Fruit fly (Drosophila melanogaster): ENCODE data around the gene Pxd.

- TF ChIP-seq OdsH (GFP tag; optimal IDR thresholded peaks at IDR 0.05) (no peak), net (GFP tag; optimal IDR thresholded peaks at IDR 0.05) (no peak), CG8319 (GFP tag; optimal IDR thresholded peaks at IDR 0.05) (no peak), Eip78C (GFP tag) (no peak), CG15336 (GFP tag; IDR thresholded peaks at IDR 0.05) (no peak), Lpt (GFP tag; optimal IDR thresholded peaks at IDR 0.05) (no peak), CG3919 (GFP tag; optimal IDR thresholded peaks at IDR 0.05) (no peak)
Measured at dm6 chr3R:17031502-17031901, 17.1 kb downstream of the Pxd start, which contains the start of gene CG31268.
